Fruit fly (Drosophila melanogaster): ENCODE data around the gene HGTX.

dm6 chr3L:14590964-14591363, 8.4 kb downstream of the HGTX start:
- no peak for TF ChIP-seq EcR (GFP tag; optimal IDR thresholded peaks at IDR 0.05)
- no peak for TF ChIP-seq usp (GFP tag; optimal IDR thresholded peaks at IDR 0.05)
